Worm (Caenorhabditis elegans): ENCODE results near the gene let-754.

let-754 gene

ce11 chrIII:7977777-7978176 is 24.7 kb upstream of the let-754 start, which contains the start of gene C06G4.4:
Gene C06G4.4 (minus strand): TSS chrIII:7977812.
- TF ChIP-seq ZK546.5 (tag; optimal IDR thresholded peaks at IDR 0.05) = no peak
- no peak for TF ChIP-seq nhr-76 (tag; optimal IDR thresholded peaks at IDR 0.05)

- TF ChIP-seq mml-1 (tag; optimal IDR thresholded peaks at IDR 0.05) (no peak), ceh-82 (tag; optimal IDR thresholded peaks at IDR 0.05) (no peak), nhr-43 (tag; optimal IDR thresholded peaks at IDR 0.05; ENCODE audit: poor library complexity, severe bottlenecking) (peak; percentile 28), elt-2 (tag; optimal IDR thresholded peaks at IDR 0.05) (peak; percentile 19), lsy-12 (tag; optimal IDR thresholded peaks at IDR 0.05) (peak; percentile 14), nhr-76 (tag; optimal IDR thresholded peaks at IDR 0.05) (no peak), ztf-11 (tag; optimal IDR thresholded peaks at IDR 0.05) (no peak), ama-1 (optimal IDR thresholded peaks at IDR 0.05) (peak; percentile 65), egl-5 (tag; optimal IDR thresholded peaks at IDR 0.05) (no peak), R02D3.7 (tag; optimal IDR thresholded peaks at IDR 0.05) (peak; percentile 22), pha-4 (tag; optimal IDR thresholded peaks at IDR 0.05) (no peak), ZK546.5 (tag; optimal IDR thresholded peaks at IDR 0.05) (no peak), fkh-2 (tag; optimal IDR thresholded peaks at IDR 0.05) (no peak)
These were observed 24.1 kb upstream of the let-754 start for ce11 chrIII:7977224-7977623.

ce11 chrIII:7973968-7974607 is 21.0 kb upstream of the let-754 start:
- TF ChIP-seq aly-2 (tag; optimal IDR thresholded peaks at IDR 0.05) (no peak), pha-4 (tag; optimal IDR thresholded peaks at IDR 0.05) (peak; percentile 71), lin-39 (tag; optimal IDR thresholded peaks at IDR 0.05) (peak; percentile 9), lin-15B (tag; optimal IDR thresholded peaks at IDR 0.05) (no peak), eor-1 (tag; optimal IDR thresholded peaks at IDR 0.05) (no peak), jun-1 (tag; optimal IDR thresholded peaks at IDR 0.05) (peak; percentile 60), nhr-25 (tag; optimal IDR thresholded peaks at IDR 0.05) (peak; percentile 24), skn-1 (tag; optimal IDR thresholded peaks at IDR 0.05) (peak; percentile 42), elt-1 (tag; optimal IDR thresholded peaks at IDR 0.05) (no peak), ZK546.5 (tag; optimal IDR thresholded peaks at IDR 0.05) (no peak), snpc-4 (tag; optimal IDR thresholded peaks at IDR 0.05) (no peak), nhr-237 (tag; optimal IDR thresholded peaks at IDR 0.05) (no peak), egl-27 (tag; optimal IDR thresholded peaks at IDR 0.05) (no peak), ceh-28 (tag; optimal IDR thresholded peaks at IDR 0.05) (no peak), hmg-11 (tag; optimal IDR thresholded peaks at IDR 0.05) (no peak), ztf-4 (tag; optimal IDR thresholded peaks at IDR 0.05) (peak; percentile 19), elt-2 (tag; optimal IDR thresholded peaks at IDR 0.05) (peak; percentile 54), nfya-1 (tag; optimal IDR thresholded peaks at IDR 0.05; ENCODE audit: insufficient read depth) (no peak), unc-62 (GFP tag; optimal IDR thresholded peaks at IDR 0.05) (no peak), tbx-2 (tag; optimal IDR thresholded peaks at IDR 0.05) (no peak), nhr-43 (tag; optimal IDR thresholded peaks at IDR 0.05; ENCODE audit: poor library complexity, severe bottlenecking) (peak; percentile 15), pqm-1 (tag; optimal IDR thresholded peaks at IDR 0.05) (peak; percentile 26), nhr-28 (tag; optimal IDR thresholded peaks at IDR 0.05) (no peak), mml-1 (tag; optimal IDR thresholded peaks at IDR 0.05) (no peak), ama-1 (optimal IDR thresholded peaks at IDR 0.05) (no peak), fkh-2 (tag; optimal IDR thresholded peaks at IDR 0.05) (no peak)

ce11 chrIII:7973201-7973767 is 20.2 kb upstream of the let-754 start, which contains the start of the genes eef-1B.1 and aco-2:
Gene eef-1B.1 (minus strand): TSS chrIII:7973386.
Gene aco-2 (plus strand): TSS chrIII:7973717.
- TF ChIP-seq nfya-1 (tag; optimal IDR thresholded peaks at IDR 0.05; ENCODE audit: insufficient read depth) (peak; percentile 92), ceh-82 (tag; optimal IDR thresholded peaks at IDR 0.05) (peak; percentile 73), lsy-12 (tag; optimal IDR thresholded peaks at IDR 0.05) (peak; percentile 91), nhr-77 (tag; optimal IDR thresholded peaks at IDR 0.05) (no peak), nhr-28 (tag; optimal IDR thresholded peaks at IDR 0.05) (no peak), R02D3.7 (tag; optimal IDR thresholded peaks at IDR 0.05) (peak; percentile 85), fkh-10 (GFP tag; optimal IDR thresholded peaks at IDR 0.05) (peak; percentile 54), elt-1 (tag; optimal IDR thresholded peaks at IDR 0.05) (peak; percentile 28), jun-1 (tag; optimal IDR thresholded peaks at IDR 0.05) (peak; percentile 89), pqm-1 (tag; optimal IDR thresholded peaks at IDR 0.05) (peak; percentile 82), nhr-76 (tag; optimal IDR thresholded peaks at IDR 0.05) (no peak), skn-1 (tag; optimal IDR thresholded peaks at IDR 0.05) (peak; percentile 85), egl-5 (tag; optimal IDR thresholded peaks at IDR 0.05) (peak; percentile 85), nhr-23 (tag; optimal IDR thresholded peaks at IDR 0.05) (peak; percentile 98), nhr-67 (tag; optimal IDR thresholded peaks at IDR 0.05) (no peak), lin-39 (tag; optimal IDR thresholded peaks at IDR 0.05) (peak; percentile 97), fkh-2 (tag; optimal IDR thresholded peaks at IDR 0.05) (no peak), sea-2 (GFP tag; optimal IDR thresholded peaks at IDR 0.05) (no peak), nhr-43 (tag; optimal IDR thresholded peaks at IDR 0.05; ENCODE audit: poor library complexity, severe bottlenecking) (peak; percentile 89), elt-2 (tag; optimal IDR thresholded peaks at IDR 0.05) (peak; percentile 78), hmg-11 (tag; optimal IDR thresholded peaks at IDR 0.05) (peak; percentile 92), ceh-28 (tag; optimal IDR thresholded peaks at IDR 0.05) (peak; percentile 75), nhr-25 (tag; optimal IDR thresholded peaks at IDR 0.05) (peak; percentile 97), ama-1 (optimal IDR thresholded peaks at IDR 0.05) (peak; percentile 86), fos-1 (tag; optimal IDR thresholded peaks at IDR 0.05) (no peak), mml-1 (tag; optimal IDR thresholded peaks at IDR 0.05) (no peak), eor-1 (tag; optimal IDR thresholded peaks at IDR 0.05) (no peak), nhr-11 (tag; optimal IDR thresholded peaks at IDR 0.05) (peak; percentile 36), ztf-4 (tag; optimal IDR thresholded peaks at IDR 0.05) (peak; percentile 11), lin-15B (tag; optimal IDR thresholded peaks at IDR 0.05) (peak; percentile 95), aly-2 (tag; optimal IDR thresholded peaks at IDR 0.05) (peak; percentile 37), unc-62 (GFP tag; optimal IDR thresholded peaks at IDR 0.05) (no peak), tbx-2 (tag; optimal IDR thresholded peaks at IDR 0.05) (peak; percentile 72), snpc-4 (tag; optimal IDR thresholded peaks at IDR 0.05) (peak; percentile 85), mdl-1 (tag; optimal IDR thresholded peaks at IDR 0.05) (peak; percentile 45)

Measured in whole organism, L3 larva.